Fruit fly (Drosophila melanogaster): Measurements from ENCODE around the gene Papst2.

The Papst2 gene

DNA sequence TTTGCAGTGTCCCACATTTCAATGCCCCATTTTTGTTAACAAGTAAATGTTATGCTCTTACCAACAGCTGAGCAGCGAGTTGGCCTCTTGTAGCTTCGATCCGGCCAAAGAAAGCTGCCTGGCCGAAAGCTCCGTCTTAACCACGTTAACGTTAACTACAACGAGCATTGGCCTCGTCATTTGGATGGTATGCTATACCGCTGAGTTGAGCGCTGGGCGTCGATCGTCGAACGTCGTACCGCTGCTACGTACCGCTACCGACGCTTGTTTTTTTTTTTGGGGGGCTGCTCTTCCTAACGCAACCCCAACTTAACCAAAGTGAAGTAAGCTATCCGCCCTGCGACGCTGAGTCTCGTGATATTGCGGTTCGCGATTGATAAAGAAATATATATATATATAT, 6.7 kb downstream of the Papst2 start, which contains the start of gene rogdi (continued):
- TF ChIP-seq stc (GFP tag; IDR thresholded peaks at IDR 0.05) (no peak), CG15601 (tag; optimal IDR thresholded peaks at IDR 0.05) (no peak), CG4282 (GFP tag; optimal IDR thresholded peaks at IDR 0.05) (no peak), Vsx1 (GFP tag; optimal IDR thresholded peaks at IDR 0.05) (no peak), Scr (GFP tag; IDR thresholded peaks at IDR 0.05; ENCODE audit: partially characterized antibody) (no peak), CG11696 (GFP tag; IDR thresholded peaks at IDR 0.05) (no peak), Sry-δ (GFP tag; optimal IDR thresholded peaks at IDR 0.05) (no peak), CG8359 (GFP tag; optimal IDR thresholded peaks at IDR 0.05; ENCODE audit: borderline replicate concordance) (no peak), CG18599 (GFP tag; optimal IDR thresholded peaks at IDR 0.05) (peak; percentile 17), amos (GFP tag; IDR thresholded peaks at IDR 0.05; ENCODE audit: partially characterized antibody) (no peak; the same call in 1 of the 2 replicates), CG15696 (tag; optimal IDR thresholded peaks at IDR 0.05) (no peak), CG14667 (GFP tag; IDR thresholded peaks at IDR 0.05) (no peak), CG12155 (GFP tag; optimal IDR thresholded peaks at IDR 0.05) (no peak), tin (GFP tag; optimal IDR thresholded peaks at IDR 0.05) (no peak), CG11560 (tag; IDR thresholded peaks at IDR 0.05) (no peak), CG6791 (GFP tag; IDR thresholded peaks at IDR 0.05; ENCODE audit: partially characterized antibody) (0 out of 3 replicates have a peak, but pooled peaks have one; percentile 26), Kr (GFP tag; optimal IDR thresholded peaks at IDR 0.05) (no peak), ham (GFP tag; IDR thresholded peaks at IDR 0.05) (no peak), crc (GFP tag; optimal IDR thresholded peaks at IDR 0.05) (no peak), NFAT (GFP tag; IDR thresholded peaks at IDR 0.05) (no peak), Asciz (GFP tag; optimal IDR thresholded peaks at IDR 0.05) (no peak), toy (GFP tag; IDR thresholded peaks at IDR 0.05) (no peak), ash1 (GFP tag; optimal IDR thresholded peaks at IDR 0.05) (no peak), MBD-R2 (GFP tag; IDR thresholded peaks at IDR 0.05) (no peak), Camta (GFP tag; optimal IDR thresholded peaks at IDR 0.05) (no peak), peb (GFP tag; IDR thresholded peaks at IDR 0.05) (no peak), Med (GFP tag) (peak; percentile 12), CG12744 (GFP tag; optimal IDR thresholded peaks at IDR 0.05) (no peak), da (GFP tag; optimal IDR thresholded peaks at IDR 0.05) (no peak), CG16813 (GFP tag; IDR thresholded peaks at IDR 0.05; ENCODE audit: partially characterized antibody) (0 out of 3 replicates have a peak, but pooled peaks have one; percentile 6), CG13287 (GFP tag; IDR thresholded peaks at IDR 0.05; ENCODE audit: partially characterized antibody) (no peak), CG9609 (GFP tag; optimal IDR thresholded peaks at IDR 0.05) (no peak), Chrac-16 (GFP tag; optimal IDR thresholded peaks at IDR 0.05) (no peak), bowl (GFP tag; IDR thresholded peaks at IDR 0.05) (peak; percentile 41; the same call in 1 of the 2 replicates), Rfx (GFP tag; IDR thresholded peaks at IDR 0.05) (0 out of 2 replicates have a peak, but pooled peaks have one; percentile 12), CG43689 (GFP tag; IDR thresholded peaks at IDR 0.05) (0 out of 2 replicates have a peak, but pooled peaks have one; percentile 5), slbo (GFP tag; IDR thresholded peaks at IDR 0.05) (no peak), sisA (GFP tag; IDR thresholded peaks at IDR 0.05) (no peak), lmd (GFP tag; IDR thresholded peaks at IDR 0.05) (no peak), CG14860 (GFP tag; IDR thresholded peaks at IDR 0.05; ENCODE audit: partially characterized antibody) (no peak), CG11247 (GFP tag; IDR thresholded peaks at IDR 0.05) (no peak), lab (GFP tag; optimal IDR thresholded peaks at IDR 0.05) (peak; percentile 21), CG14710 (tag; optimal IDR thresholded peaks at IDR 0.05) (no peak), crp (GFP tag; optimal IDR thresholded peaks at IDR 0.05) (no peak), CG30403 (GFP tag; optimal IDR thresholded peaks at IDR 0.05) (no peak), CG12391 (tag; optimal IDR thresholded peaks at IDR 0.05) (no peak), CG17802 (tag; optimal IDR thresholded peaks at IDR 0.05) (no peak), Lim3 (GFP tag; IDR thresholded peaks at IDR 0.05) (no peak), CG7357 (GFP tag; IDR thresholded peaks at IDR 0.05) (no peak), CG3726 (GFP tag; IDR thresholded peaks at IDR 0.05) (no peak), CG1233 (GFP tag; optimal IDR thresholded peaks at IDR 0.05) (no peak)

Measured in whole organism, embryonic.